Worm (Caenorhabditis elegans) whole organism, young adult: ENCODE results near the gene T03F6.3.
A peak's percentile ranks its signal among the peaks of the same experiment; 100 is the strongest.

Experiments used
- B0019.2 ChIP-seq: fragments of 200-800 bp; sonication (Bioruptor generic); conservative IDR thresholded peaks from 2 replicates; pipeline ENCODE4 v1.3.6; 2022; ENCODE audit warnings: missing genetic modification reagents, missing genetic modification characterization, missing compliant biosample characterization
- B0035.1 ChIP-seq: sonication (generic microtip); optimal IDR thresholded peaks from 2 replicates; lab custom pipeline; 2016; ENCODE audit warnings: missing genetic modification characterization, mild to moderate bottlenecking, missing compliant biosample characterization, missing genotype, missing genetic modification reagents
- D2030.7 ChIP-seq: fragments of 200-800 bp; sonication (Bioruptor generic); IDR thresholded peaks from 2 replicates; pipeline ENCODE4 v1.3.6; 2022; ENCODE audit warnings: missing genetic modification reagents, missing genetic modification characterization, missing compliant biosample characterization
- F23B12.7 ChIP-seq: sonication (generic microtip); optimal IDR thresholded peaks from 2 replicates; lab custom pipeline; 2017; ENCODE audit warnings: missing genetic modification characterization, mild to moderate bottlenecking, missing compliant biosample characterization, antibody characterized with exemption, moderate library complexity; ENCODE audit not compliant: insufficient read depth
- F33H1.4 ChIP-seq: fragments of 200-800 bp; sonication (Bioruptor generic); IDR thresholded peaks from 2 replicates; pipeline ENCODE4 v1.3.6; 2022; ENCODE audit warnings: missing genetic modification reagents, missing genetic modification characterization, missing compliant biosample characterization
- F37B4.10 ChIP-seq: fragments of 200-800 bp; sonication (Bioruptor generic); IDR thresholded peaks from 2 replicates; pipeline ENCODE4 v1.3.6; 2022; ENCODE audit warnings: missing genetic modification characterization, missing compliant biosample characterization
- K11D2.4 ChIP-seq: fragments of 200-800 bp; sonication (Bioruptor generic); IDR thresholded peaks from 2 replicates; pipeline ENCODE4 v1.3.6; 2022; ENCODE audit warnings: missing genetic modification reagents, missing genetic modification characterization, missing compliant biosample characterization
- T26A5.8 ChIP-seq: sonication (generic microtip); optimal IDR thresholded peaks from 2 replicates; lab custom pipeline; 2016; ENCODE audit warnings: missing genetic modification characterization, missing compliant biosample characterization
- akir-1 ChIP-seq: fragments of 200-800 bp; sonication (Bioruptor generic); optimal IDR thresholded peaks from 2 replicates; lab custom pipeline; 2018; ENCODE audit warnings: mild to moderate bottlenecking, missing genetic modification characterization, moderate library complexity, missing compliant biosample characterization
- aptf-2 ChIP-seq: fragments of 200-800 bp; sonication (Bioruptor generic); conservative IDR thresholded peaks from 2 replicates; pipeline ENCODE4 v1.3.6; 2022; ENCODE audit warnings: missing genetic modification reagents, missing genetic modification characterization, missing compliant biosample characterization
- atf-7 ChIP-seq: sonication (generic microtip); optimal IDR thresholded peaks from 2 replicates; lab custom pipeline; 2017; ENCODE audit warnings: mild to moderate bottlenecking, missing genetic modification characterization, missing compliant biosample characterization
- athp-1 ChIP-seq: sonication (generic microtip); optimal IDR thresholded peaks from 2 replicates; lab custom pipeline; 2017; ENCODE audit warnings: mild to moderate bottlenecking, missing genetic modification characterization, missing compliant biosample characterization
- attf-5 ChIP-seq: fragments of 200-800 bp; sonication (Bioruptor generic); optimal IDR thresholded peaks from 2 replicates; lab custom pipeline; 2018; ENCODE audit warnings: mild to moderate bottlenecking, missing genetic modification characterization, missing compliant biosample characterization
- cebp-2 ChIP-seq: fragments of 200-800 bp; sonication (Bioruptor generic); IDR thresholded peaks from 2 replicates; pipeline ENCODE4 v1.3.6; 2022; ENCODE audit warnings: missing genetic modification characterization, missing compliant biosample characterization
- ceh-100 ChIP-seq: fragments of 200-800 bp; sonication (Bioruptor generic); IDR thresholded peaks from 2 replicates; pipeline ENCODE4 v1.3.6; 2022; ENCODE audit warnings: missing genetic modification reagents, missing genetic modification characterization, missing compliant biosample characterization
- ceh-79 ChIP-seq: sonication (generic microtip); optimal IDR thresholded peaks from 2 replicates; lab custom pipeline; 2017; ENCODE audit warnings: mild to moderate bottlenecking, missing genetic modification characterization, missing compliant biosample characterization
- die-1 ChIP-seq: sonication (generic microtip); optimal IDR thresholded peaks from 2 replicates; lab custom pipeline; 2016; ENCODE audit warnings: missing genotype, mild to moderate bottlenecking, missing genetic modification characterization, missing compliant biosample characterization
- dpff-1 ChIP-seq: sonication (generic microtip); optimal IDR thresholded peaks from 2 replicates; lab custom pipeline; 2017; ENCODE audit warnings: mild to moderate bottlenecking, missing genetic modification characterization, missing compliant biosample characterization
- efl-1 ChIP-seq: fragments of 150-350 bp; optimal IDR thresholded peaks from 2 replicates; lab custom pipeline; 2014; ENCODE audit warnings: missing biosample characterization, missing genetic modification reagents, missing genetic modification characterization
- egl-18 ChIP-seq: fragments of 200-800 bp; sonication (Bioruptor generic); IDR thresholded peaks from 2 replicates; pipeline ENCODE4 v1.3.6; 2022; ENCODE audit warnings: missing genetic modification reagents, missing genetic modification characterization, missing compliant biosample characterization
- egl-44 ChIP-seq: fragments of 200-800 bp; sonication (Bioruptor generic); IDR thresholded peaks from 2 replicates; pipeline ENCODE4 v1.3.6; 2022; ENCODE audit warnings: missing genetic modification reagents, missing genetic modification characterization, missing compliant biosample characterization
- ekl-4 ChIP-seq: fragments of 200-800 bp; sonication (Bioruptor generic); IDR thresholded peaks from 2 replicates; pipeline ENCODE4 v1.3.6; 2022; ENCODE audit warnings: missing genetic modification reagents, missing genetic modification characterization, missing compliant biosample characterization
- him-1 ChIP-seq: sonication (generic microtip); optimal IDR thresholded peaks from 2 replicates; lab custom pipeline; 2016; ENCODE audit warnings: missing genotype, missing genetic modification reagents, missing genetic modification characterization, missing compliant biosample characterization
- hlh-26 ChIP-seq: fragments of 200-800 bp; sonication (Bioruptor generic); conservative IDR thresholded peaks from 2 replicates; pipeline ENCODE4 v1.3.6; 2022; ENCODE audit warnings: missing genetic modification reagents, missing genetic modification characterization, missing compliant biosample characterization
- hmg-1.2 ChIP-seq: fragments of 200-800 bp; sonication (Bioruptor generic); IDR thresholded peaks from 2 replicates; pipeline ENCODE4 v1.3.6; 2022; ENCODE audit warnings: missing genetic modification reagents, missing genetic modification characterization, missing compliant biosample characterization
- let-526 ChIP-seq: fragments of 200-800 bp; sonication (Bioruptor generic); IDR thresholded peaks from 2 replicates; pipeline ENCODE4 v1.3.6; 2022; ENCODE audit warnings: missing genetic modification reagents, missing genetic modification characterization, missing compliant biosample characterization
- lin-26 ChIP-seq: fragments of 200-800 bp; sonication (Bioruptor generic); IDR thresholded peaks from 2 replicates; pipeline ENCODE4 v1.3.6; 2022; ENCODE audit warnings: missing genetic modification reagents, missing genetic modification characterization, missing compliant biosample characterization
- lin-35 ChIP-seq, 3 experiments: fragments of 150-350 bp in 2 of 3; sonication (generic microtip) in 1 of 3; optimal IDR thresholded peaks; 2 replicates each; lab custom pipeline; 2014 to 2018; ENCODE audit warnings: missing biosample characterization in 3 of 3, missing genetic modification characterization in 3 of 3, missing genetic modification reagents in 3 of 3
- lir-1 ChIP-seq: fragments of 200-800 bp; sonication (Bioruptor generic); conservative IDR thresholded peaks from 2 replicates; pipeline ENCODE4 v1.3.6; 2022; ENCODE audit warnings: missing genetic modification reagents, missing genetic modification characterization, missing compliant biosample characterization
- lsl-1 ChIP-seq: fragments of 200-800 bp; sonication (Bioruptor generic); optimal IDR thresholded peaks from 2 replicates; lab custom pipeline; 2018; ENCODE audit warnings: mild to moderate bottlenecking, missing genetic modification characterization, moderate library complexity, missing compliant biosample characterization
- madf-6 ChIP-seq: fragments of 200-800 bp; sonication (Bioruptor generic); IDR thresholded peaks from 2 replicates; pipeline ENCODE4 v1.3.6; 2022; ENCODE audit warnings: missing genetic modification reagents, missing genetic modification characterization, missing compliant biosample characterization
- madf-8 ChIP-seq: fragments of 200-800 bp; sonication (Bioruptor generic); conservative IDR thresholded peaks from 2 replicates; pipeline ENCODE4 v1.3.6; 2022; ENCODE audit warnings: missing genetic modification reagents, missing genetic modification characterization, missing compliant biosample characterization
- mcd-1 ChIP-seq: fragments of 200-800 bp; sonication (Bioruptor generic); IDR thresholded peaks from 2 replicates; pipeline ENCODE4 v1.3.6; 2022; ENCODE audit warnings: missing genetic modification reagents, missing genetic modification characterization, missing compliant biosample characterization
- mel-28 ChIP-seq: sonication (generic microtip); optimal IDR thresholded peaks from 2 replicates; lab custom pipeline; 2016; ENCODE audit warnings: borderline replicate concordance, mild to moderate bottlenecking, missing genetic modification characterization, missing compliant biosample characterization
- mxl-1 ChIP-seq: sonication (generic microtip); optimal IDR thresholded peaks from 2 replicates; lab custom pipeline; 2016; ENCODE audit warnings: missing genetic modification characterization, missing compliant biosample characterization
- nfya-1 ChIP-seq: sonication (generic microtip); optimal IDR thresholded peaks from 2 replicates; lab custom pipeline; 2017; ENCODE audit warnings: antibody characterized with exemption, missing compliant biosample characterization, missing genetic modification characterization, borderline replicate concordance; ENCODE audit not compliant: insufficient read depth
- nhr-179 ChIP-seq: sonication (generic microtip); optimal IDR thresholded peaks from 2 replicates; lab custom pipeline; 2016; ENCODE audit warnings: mild to moderate bottlenecking, missing genetic modification characterization, missing compliant biosample characterization
- pha-4 ChIP-seq: fragments of 150-350 bp; sonication (generic microtip); optimal IDR thresholded peaks from 2 replicates; lab custom pipeline; 2014; ENCODE audit warnings: missing biosample characterization, missing genetic modification reagents, missing genetic modification characterization
- rec-8 ChIP-seq, 2 experiments: sonication (generic microtip); optimal IDR thresholded peaks; 2 replicates each; lab custom pipeline; 2016; ENCODE audit warnings: mild to moderate bottlenecking in 2 of 2, missing genetic modification characterization in 2 of 2, missing genetic modification reagents in 2 of 2, missing genotype in 2 of 2, missing biosample characterization in 1 of 2, missing compliant biosample characterization in 1 of 2, moderate library complexity in 1 of 2
- tlf-1 ChIP-seq: fragments of 200-800 bp; sonication (Bioruptor generic); optimal IDR thresholded peaks from 2 replicates; lab custom pipeline; 2018; ENCODE audit warnings: mild to moderate bottlenecking, missing genetic modification characterization, missing compliant biosample characterization
- xnd-1 ChIP-seq: sonication (generic microtip); optimal IDR thresholded peaks from 2 replicates; lab custom pipeline; 2016; ENCODE audit warnings: missing genotype, missing genetic modification reagents, missing genetic modification characterization, missing compliant biosample characterization
- zfh-2 ChIP-seq: fragments of 200-800 bp; sonication (Bioruptor generic); conservative IDR thresholded peaks from 2 replicates; pipeline ENCODE4 v1.3.6; 2022; ENCODE audit warnings: missing genetic modification reagents, missing genetic modification characterization, missing compliant biosample characterization

The T03F6.3 gene

ce11 chrIII:13389078-13389477, at the start of gene T03F6.3:
T03F6.3 (plus strand) TSS chrIII:13389395.
- TF ChIP-seq K11D2.4 (GFP tag; lab: Robert Waterston, UW) (no peak), lir-1 (GFP tag; lab: Robert Waterston, UW) (no peak), attf-5 (GFP tag; lab: Kevin White, UChicago) (no peak), madf-6 (0 out of 2 replicates have a peak, but pooled peaks have one; percentile 47), let-526 (GFP tag; lab: Robert Waterston, UW) (no peak), efl-1 (GFP tag; lab: Kevin White, UChicago) (peak; percentile 34), xnd-1 (tag; lab: Kevin White, UChicago) (peak; percentile 26), lsl-1 (GFP tag; lab: Kevin White, UChicago) (peak; percentile 67), F33H1.4 (GFP tag; lab: Robert Waterston, UW) (peak; percentile 66), F37B4.10 (no peak), die-1 (tag; lab: Kevin White, UChicago) (no peak), nhr-179 (tag; lab: Kevin White, UChicago) (no peak), tlf-1 (GFP tag; lab: Kevin White, UChicago) (no peak), madf-8 (GFP tag; lab: Robert Waterston, UW) (0 out of 2 replicates have a peak, but pooled peaks have one; percentile 18), F23B12.7 (tag; lab: Kevin White, UChicago) (no peak), lin-26 (GFP tag; lab: Robert Waterston, UW) (no peak)

- TF ChIP-seq ceh-79 (tag; lab: Kevin White, UChicago) (no peak), tlf-1 (GFP tag; lab: Kevin White, UChicago) (no peak), B0035.1 (tag; lab: Kevin White, UChicago) (no peak), atf-7 (tag; lab: Kevin White, UChicago) (no peak), aptf-2 (GFP tag; lab: Robert Waterston, UW) (no peak), nfya-1 (tag; lab: Kevin White, UChicago) (no peak), lir-1 (GFP tag; lab: Robert Waterston, UW) (no peak), let-526 (GFP tag; lab: Robert Waterston, UW) (no peak), ceh-100 (GFP tag; lab: Robert Waterston, UW) (no peak), ekl-4 (no peak)
- TF ChIP-seq, all 124 proteins: peak for 0
Observed at ce11 chrIII:13339672-13340071, 49.5 kb upstream of the T03F6.3 start, which contains the start of gene F53A2.3. F53A2.3 (minus strand) TSS chrIII:13339772.

DNA sequence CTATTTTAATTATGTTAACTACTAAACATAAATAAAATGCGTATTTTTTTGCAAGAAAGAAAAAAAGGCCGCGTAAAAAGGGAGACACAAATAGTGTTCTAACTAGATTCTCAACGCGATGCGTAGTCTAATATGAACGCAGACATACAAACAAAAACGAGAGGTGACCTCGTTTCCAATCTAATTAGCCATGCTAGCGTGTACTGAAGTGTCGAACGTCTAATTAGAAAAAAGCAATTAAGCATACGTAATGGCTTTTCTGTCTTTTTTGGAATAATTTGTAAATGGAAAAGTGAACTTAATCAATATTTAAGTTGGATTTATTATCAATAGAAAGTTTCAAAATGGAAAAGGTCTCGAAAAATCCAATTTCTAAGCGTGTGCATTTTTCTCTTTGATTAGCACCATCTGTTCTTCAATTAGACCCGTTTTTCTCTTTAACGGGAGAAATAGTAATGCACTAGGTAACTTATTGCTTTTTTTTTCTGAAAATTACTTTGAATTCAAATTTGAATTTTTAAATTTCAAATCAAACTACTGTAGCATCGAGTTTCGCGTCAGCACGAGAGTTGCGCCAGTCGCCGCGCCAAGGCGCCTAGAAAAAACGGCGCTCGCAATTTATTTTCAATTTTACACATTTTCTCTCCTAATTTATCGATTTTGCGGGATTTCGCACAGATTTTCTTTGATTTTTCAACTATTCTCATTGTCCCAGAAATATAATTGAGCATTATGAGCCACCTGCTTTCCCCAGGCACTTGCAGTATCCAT, 48.5 kb upstream of the T03F6.3 start:
- TF ChIP-seq hmg-1.2 (GFP tag; lab: Robert Waterston, UW) (peak; percentile 35; the same call in 1 of the 2 replicates), T26A5.8 (tag; lab: Kevin White, UChicago) (no peak), pha-4 (tag; lab: Kevin White, UChicago) (no peak), cebp-2 (GFP tag; lab: Robert Waterston, UW) (no peak), madf-6 (peak; percentile 78), mcd-1 (GFP tag; lab: Robert Waterston, UW) (peak; percentile 51), mel-28 (tag; lab: Kevin White, UChicago) (no peak), attf-5 (GFP tag; lab: Kevin White, UChicago) (no peak), lin-35 (GFP tag; optimal IDR thresholded peaks at IDR 0.05; lab: Kevin White, UChicago) (peak in 1 of 3 experiments; percentile 21), zfh-2 (GFP tag; lab: Robert Waterston, UW) (no peak), D2030.7 (GFP tag; lab: Robert Waterston, UW) (peak; percentile 66; the same call in 1 of the 2 replicates), lsl-1 (GFP tag; lab: Kevin White, UChicago) (peak; percentile 86), mxl-1 (tag; lab: Kevin White, UChicago) (no peak), ekl-4 (peak; percentile 55; the same call in 1 of the 2 replicates), him-1 (tag; lab: Kevin White, UChicago) (peak; percentile 62), rec-8 (tag; optimal IDR thresholded peaks at IDR 0.05; lab: Kevin White, UChicago) (no peak), athp-1 (tag; lab: Kevin White, UChicago) (no peak), egl-18 (GFP tag; lab: Robert Waterston, UW) (no peak), akir-1 (no peak), ceh-100 (GFP tag; lab: Robert Waterston, UW) (no peak; the same call in 1 of the 2 replicates), F37B4.10 (no peak), hlh-26 (no peak), egl-44 (GFP tag; lab: Robert Waterston, UW) (no peak), F23B12.7 (tag; lab: Kevin White, UChicago) (peak; percentile 0), B0019.2 (GFP tag; lab: Robert Waterston, UW) (no peak), dpff-1 (tag; lab: Kevin White, UChicago) (no peak)
